Fruit fly (Drosophila melanogaster) whole organism, wandering third instar larva: Measurements from ENCODE around the gene CG15696.

Source experiments
- CG32264 ChIP-seq: fragments of 200-800 bp; sonication (Bioruptor generic); optimal IDR thresholded peaks from 2 replicates; lab custom pipeline; 2016; ENCODE audit warnings: missing biosample characterization, missing genetic modification characterization
- Dfd ChIP-seq: fragments of >200 bp; optimal IDR thresholded peaks from 2 replicates; lab custom pipeline; 2017; ENCODE audit warnings: missing biosample characterization, missing genetic modification characterization
- Myc ChIP-seq: fragments of >200 bp; optimal IDR thresholded peaks from 2 replicates; lab custom pipeline; 2017
- h ChIP-seq: fragments of 200-800 bp; sonication (Bioruptor generic); optimal IDR thresholded peaks from 3 replicates; lab custom pipeline; 2016; ENCODE audit warnings: missing biosample characterization, mild to moderate bottlenecking, missing genetic modification characterization

DNA sequence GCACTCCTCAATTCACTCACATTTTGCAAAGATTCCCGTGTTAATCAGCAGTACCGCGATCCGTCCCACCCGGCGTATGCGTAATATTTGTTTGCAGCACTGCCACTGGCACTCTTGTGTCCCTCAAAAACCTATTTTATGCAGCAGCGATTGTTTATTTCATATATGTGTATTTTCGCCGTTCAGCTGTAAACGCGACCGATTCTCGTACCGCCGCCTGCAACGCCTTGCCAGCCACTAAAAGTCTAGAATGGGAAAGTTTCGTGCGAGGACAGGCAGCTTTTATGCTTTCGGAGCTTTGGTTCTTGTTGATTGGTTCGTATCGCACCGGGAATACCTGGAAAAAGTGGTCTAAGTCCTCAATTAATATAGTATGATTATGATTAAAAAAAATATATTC is 28.2 kb upstream of the CG15696 start, which contains the start of gene CG17270:
- no peak for TF ChIP-seq CG32264 (GFP tag; lab: Kevin White, UChicago)
- no peak for TF ChIP-seq Myc (lab: Kevin White, UChicago)
- TF ChIP-seq Dfd (GFP tag; lab: Kevin White, UChicago): no peak
- no peak for TF ChIP-seq h
